Fruit fly (Drosophila melanogaster): Measurements from ENCODE around the gene CenG1A.
A peak's percentile ranks its signal among the peaks of the same experiment; 100 is the strongest.

CenG1A gene

dm6 chr2L:13881939-13882338, 46.6 kb downstream of the CenG1A start (continued):
- TF ChIP-seq hbn (GFP tag; IDR thresholded peaks at IDR 0.05; ENCODE audit: partially characterized antibody) (no peak), z (GFP tag; IDR thresholded peaks at IDR 0.05) (no peak), Chrac-16 (GFP tag; optimal IDR thresholded peaks at IDR 0.05) (no peak), Mes4 (GFP tag; optimal IDR thresholded peaks at IDR 0.05) (no peak), ac (GFP tag; optimal IDR thresholded peaks at IDR 0.05) (no peak), MESR4 (GFP tag; optimal IDR thresholded peaks at IDR 0.05) (no peak), Doc2 (GFP tag; IDR thresholded peaks at IDR 0.05) (no peak), CG6254 (GFP tag; optimal IDR thresholded peaks at IDR 0.05) (no peak), CoRest (tag; optimal IDR thresholded peaks at IDR 0.05) (peak; percentile 18), Asciz (GFP tag; optimal IDR thresholded peaks at IDR 0.05) (no peak), Jarid2 (GFP tag; optimal IDR thresholded peaks at IDR 0.05) (no peak), Dfd (GFP tag; optimal IDR thresholded peaks at IDR 0.05) (no peak), CG11093 (GFP tag; IDR thresholded peaks at IDR 0.05) (no peak), CG4730 (GFP tag; IDR thresholded peaks at IDR 0.05) (no peak), scrt (GFP tag; optimal IDR thresholded peaks at IDR 0.05) (peak; percentile 7), fd64A (GFP tag; optimal IDR thresholded peaks at IDR 0.05) (no peak), ap (GFP tag; IDR thresholded peaks at IDR 0.05) (no peak), CG10209 (GFP tag; optimal IDR thresholded peaks at IDR 0.05) (peak; percentile 27), CG2678 (tag; optimal IDR thresholded peaks at IDR 0.05) (peak; percentile 54), Dll (GFP tag; IDR thresholded peaks at IDR 0.05; ENCODE audit: partially characterized antibody) (no peak), Atf3 (GFP tag; optimal IDR thresholded peaks at IDR 0.05) (no peak), dm (GFP tag; optimal IDR thresholded peaks at IDR 0.05) (no peak), chm (GFP tag; IDR thresholded peaks at IDR 0.05) (no peak), ken (GFP tag; IDR thresholded peaks at IDR 0.05) (no peak), CG14014 (GFP tag; IDR thresholded peaks at IDR 0.05) (no peak; the same call in 1 of the 2 replicates), sens (GFP tag) (peak; percentile 55), otp (GFP tag; IDR thresholded peaks at IDR 0.05) (no peak), CG7745 (tag; optimal IDR thresholded peaks at IDR 0.05) (no peak), CG15601 (tag; optimal IDR thresholded peaks at IDR 0.05) (no peak), CG7786 (GFP tag; optimal IDR thresholded peaks at IDR 0.05) (peak; percentile 24), CG18262 (tag; optimal IDR thresholded peaks at IDR 0.05) (no peak), Ravus (GFP tag; IDR thresholded peaks at IDR 0.05) (no peak), CG2712 (tag; optimal IDR thresholded peaks at IDR 0.05) (no peak), Dref (GFP tag; IDR thresholded peaks at IDR 0.05) (no peak), sna (GFP tag; IDR thresholded peaks at IDR 0.05; ENCODE audit: partially characterized antibody) (no peak), CG2120 (GFP tag; optimal IDR thresholded peaks at IDR 0.05) (peak; percentile 72), Pdp1 (GFP tag; optimal IDR thresholded peaks at IDR 0.05) (no peak), CG1603 (tag; optimal IDR thresholded peaks at IDR 0.05) (no peak), disco-r (GFP tag; optimal IDR thresholded peaks at IDR 0.05) (peak; percentile 42), CG1233 (GFP tag; optimal IDR thresholded peaks at IDR 0.05) (peak; percentile 9), CG15073 (GFP tag; optimal IDR thresholded peaks at IDR 0.05) (no peak), CG14441 (GFP tag; IDR thresholded peaks at IDR 0.05) (no peak), HmgZ (tag; optimal IDR thresholded peaks at IDR 0.05) (no peak), CG7928 (GFP tag; optimal IDR thresholded peaks at IDR 0.05) (no peak), HLH4C (GFP tag; IDR thresholded peaks at IDR 0.05; ENCODE audit: partially characterized antibody) (no peak), CG11247 (GFP tag; IDR thresholded peaks at IDR 0.05) (no peak), Oli (tag; optimal IDR thresholded peaks at IDR 0.05) (no peak), CG10366 (GFP tag; IDR thresholded peaks at IDR 0.05) (no peak), al (GFP tag; IDR thresholded peaks at IDR 0.05) (no peak), sens-2 (GFP tag; IDR thresholded peaks at IDR 0.05) (no peak), inv (GFP tag; IDR thresholded peaks at IDR 0.05; ENCODE audit: partially characterized antibody) (no peak), B-H2 (GFP tag; optimal IDR thresholded peaks at IDR 0.05) (peak; percentile 54)

Measured in whole organism, embryonic.